Worm (Caenorhabditis elegans) whole organism, L1 larva: ENCODE data around the gene srt-36.
"Not testable (repeated sequence)": the region's sequence is repeated elsewhere in the genome, so short reads cannot be mapped to it uniquely, and the experiment has no call there.

Source experiments
- C04F5.9 ChIP-seq: sonication (generic microtip); optimal IDR thresholded peaks from 2 replicates; lab custom pipeline; 2016; ENCODE audit warnings: missing genetic modification characterization, missing compliant biosample characterization
- C16A3.4 ChIP-seq: fragments of 150-350 bp; optimal IDR thresholded peaks from 2 replicates; lab custom pipeline; 2014; ENCODE audit warnings: missing biosample characterization, missing genetic modification characterization
- C34B4.2 ChIP-seq: sonication (generic microtip); optimal IDR thresholded peaks from 2 replicates; lab custom pipeline; 2017; ENCODE audit warnings: mild to moderate bottlenecking, missing genetic modification characterization, missing compliant biosample characterization
- alr-1 ChIP-seq: fragments of 200-800 bp; sonication (Bioruptor generic); optimal IDR thresholded peaks from 2 replicates; lab custom pipeline; 2018; ENCODE audit warnings: borderline replicate concordance, mild to moderate bottlenecking, missing genetic modification characterization, missing compliant biosample characterization
- blmp-1 ChIP-seq: fragments of 150-350 bp; optimal IDR thresholded peaks from 2 replicates; lab custom pipeline; 2014; ENCODE audit warnings: missing biosample characterization, missing genetic modification characterization
- ceh-8 ChIP-seq: fragments of 200-800 bp; sonication (Bioruptor generic); optimal IDR thresholded peaks from 2 replicates; lab custom pipeline; 2018; ENCODE audit warnings: mild to moderate bottlenecking, missing genetic modification characterization, moderate library complexity, missing compliant biosample characterization
- ceh-90 ChIP-seq: sonication (generic microtip); optimal IDR thresholded peaks from 2 replicates; lab custom pipeline; 2016; ENCODE audit warnings: missing genetic modification characterization, missing compliant biosample characterization
- dsc-1 ChIP-seq: sonication (generic microtip); optimal IDR thresholded peaks from 2 replicates; lab custom pipeline; 2016; ENCODE audit warnings: mild to moderate bottlenecking, missing genetic modification characterization, missing compliant biosample characterization
- efl-1 ChIP-seq, 4 experiments: fragments of 150-350 bp; optimal IDR thresholded peaks in 3 of 4; peaks in 1 of 4; 1 replicate in 1 of 4; 2 replicates in 3 of 4; lab custom pipeline; 2014; ENCODE audit warnings: missing biosample characterization in 2 of 4, missing genetic modification characterization in 2 of 4, missing genetic modification reagents in 2 of 4
- ets-5 ChIP-seq: fragments of 200-800 bp; sonication (Bioruptor generic); IDR thresholded peaks from 2 replicates; pipeline ENCODE4 v1.3.6; 2022; ENCODE audit warnings: missing genetic modification characterization, missing compliant biosample characterization
- fos-1 ChIP-seq: fragments of 150-350 bp; optimal IDR thresholded peaks from 2 replicates; lab custom pipeline; 2014; ENCODE audit warnings: missing biosample characterization, missing genetic modification characterization
- lin-13 ChIP-seq: fragments of 150-350 bp; optimal IDR thresholded peaks from 2 replicates; lab custom pipeline; 2014; ENCODE audit warnings: missing biosample characterization, missing genetic modification reagents, missing genetic modification characterization
- lin-14 ChIP-seq: fragments of 200-800 bp; sonication (Bioruptor generic); optimal IDR thresholded peaks from 2 replicates; lab custom pipeline; 2018; ENCODE audit warnings: mild to moderate bottlenecking, missing genetic modification characterization, moderate library complexity, missing compliant biosample characterization
- lin-15B ChIP-seq: fragments of 150-350 bp; sonication (generic microtip); optimal IDR thresholded peaks from 3 replicates; lab custom pipeline; 2014; ENCODE audit warnings: missing biosample characterization, missing genetic modification characterization
- mdl-1 ChIP-seq, 2 experiments: fragments of 150-350 bp; optimal IDR thresholded peaks; 2 replicates each; lab custom pipeline; 2014 to 2017; ENCODE audit warnings: missing biosample characterization in 2 of 2, missing genetic modification characterization in 2 of 2, inconsistent platforms in 1 of 2
- mef-2 ChIP-seq: fragments of 150-350 bp; optimal IDR thresholded peaks from 2 replicates; lab custom pipeline; 2014; ENCODE audit warnings: missing biosample characterization, missing genetic modification characterization
- nhr-71 ChIP-seq: sonication (generic microtip); optimal IDR thresholded peaks from 2 replicates; lab custom pipeline; 2016; ENCODE audit warnings: mild to moderate bottlenecking, missing genetic modification characterization, moderate library complexity, missing compliant biosample characterization
- nhr-76 ChIP-seq: sonication (generic microtip); optimal IDR thresholded peaks from 2 replicates; lab custom pipeline; 2017; ENCODE audit warnings: missing biosample characterization, missing genetic modification characterization
- nhr-85 ChIP-seq: sonication (generic microtip); peaks from one replicate; lab custom pipeline; 2016; ENCODE audit warnings: missing genetic modification characterization, inconsistent platforms, missing compliant biosample characterization
- nhr-90 ChIP-seq: sonication (generic microtip); optimal IDR thresholded peaks from 2 replicates; lab custom pipeline; 2016; ENCODE audit warnings: mild to moderate bottlenecking, missing genetic modification characterization, missing compliant biosample characterization; ENCODE audit not compliant: poor library complexity
- pag-3 ChIP-seq: sonication (generic microtip); optimal IDR thresholded peaks from 2 replicates; lab custom pipeline; 2017; ENCODE audit warnings: missing genetic modification characterization, mild to moderate bottlenecking, missing compliant biosample characterization, antibody characterized with exemption, borderline replicate concordance; ENCODE audit not compliant: insufficient read depth
- snpc-4 ChIP-seq: fragments of 150-350 bp; optimal IDR thresholded peaks from 2 replicates; lab custom pipeline; 2014; ENCODE audit warnings: missing biosample characterization, missing genetic modification characterization
- swsn-7 ChIP-seq: sonication (generic microtip); optimal IDR thresholded peaks from 2 replicates; lab custom pipeline; 2016; ENCODE audit warnings: missing genetic modification characterization, missing compliant biosample characterization
- tbx-2 ChIP-seq: sonication (generic microtip); optimal IDR thresholded peaks from 2 replicates; lab custom pipeline; 2016; ENCODE audit warnings: missing genetic modification characterization, missing compliant biosample characterization
- tlp-1 ChIP-seq: fragments of 150-350 bp; optimal IDR thresholded peaks from 2 replicates; lab custom pipeline; 2014; ENCODE audit warnings: missing biosample characterization, missing genetic modification characterization
- unc-130 ChIP-seq: fragments of 150-350 bp; optimal IDR thresholded peaks from 2 replicates; lab custom pipeline; 2017; ENCODE audit warnings: missing biosample characterization, missing genetic modification characterization, inconsistent platforms
- unc-30 ChIP-seq: sonication (generic microtip); optimal IDR thresholded peaks from 2 replicates; lab custom pipeline; 2017; ENCODE audit warnings: missing biosample characterization, missing genetic modification characterization
- unc-62 ChIP-seq: fragments of 150-350 bp; optimal IDR thresholded peaks from 2 replicates; lab custom pipeline; 2014; ENCODE audit warnings: missing biosample characterization, missing genetic modification reagents, missing genetic modification characterization
- vab-15 ChIP-seq: sonication (generic microtip); optimal IDR thresholded peaks from 2 replicates; lab custom pipeline; 2017; ENCODE audit warnings: missing genotype, mild to moderate bottlenecking, missing genetic modification characterization, missing compliant biosample characterization
- zag-1 ChIP-seq: fragments of 150-350 bp; optimal IDR thresholded peaks from 2 replicates; lab custom pipeline; 2014; ENCODE audit warnings: missing biosample characterization, missing genetic modification characterization
- zip-4 ChIP-seq: fragments of 200-800 bp; sonication (Bioruptor generic); optimal IDR thresholded peaks from 2 replicates; lab custom pipeline; 2018; ENCODE audit warnings: mild to moderate bottlenecking, missing genetic modification characterization, moderate library complexity, missing compliant biosample characterization
- ztf-4 ChIP-seq: fragments of 150-350 bp; optimal IDR thresholded peaks from 2 replicates; lab custom pipeline; 2014; ENCODE audit warnings: missing biosample characterization, missing genetic modification characterization

Gene srt-36

DNA sequence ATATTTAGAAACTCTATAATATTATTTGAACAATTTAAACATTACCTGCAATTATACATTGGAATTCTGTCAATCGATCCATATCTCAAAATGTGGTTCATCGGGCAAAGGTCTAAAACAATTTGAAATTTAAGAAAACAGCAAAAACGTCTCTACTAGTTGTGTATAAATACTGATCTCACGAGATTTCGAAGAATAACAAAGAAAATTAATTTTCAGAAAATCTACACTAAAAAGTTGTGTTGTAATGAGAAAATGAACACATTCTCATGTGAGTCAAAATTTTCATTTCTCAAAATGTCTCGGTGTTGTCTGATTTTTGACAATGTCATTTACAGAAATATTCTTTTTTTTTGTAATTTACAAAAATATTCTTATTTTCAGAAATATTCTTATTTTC, at the start of gene srt-36:
Gene srt-36 (minus strand): TSS at position 101 of the 400 bp plus-strand sequence.
- not testable (repeated sequence) for TF ChIP-seq zip-4 (GFP tag; lab: Kevin White, UChicago); blmp-1 (tag; lab: Kevin White, UChicago); nhr-85 (tag; lab: Kevin White, UChicago)

DNA sequence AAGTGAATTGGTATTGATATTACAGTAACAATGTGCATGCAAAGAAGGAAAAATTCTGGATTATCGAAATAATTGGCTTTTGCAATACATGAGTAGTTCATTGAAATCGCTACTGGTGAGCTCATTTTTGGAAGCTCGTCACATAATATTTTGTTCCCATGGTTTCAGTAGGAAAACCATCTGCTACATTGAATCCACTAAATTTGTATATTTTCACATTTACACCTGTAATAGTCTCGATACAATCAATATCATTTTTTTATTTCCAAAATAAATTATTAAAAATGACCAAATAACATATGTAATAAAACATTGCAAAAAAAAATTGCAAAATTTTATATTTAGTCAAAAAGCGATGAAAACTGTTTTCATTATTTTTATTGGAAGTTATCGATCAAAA, 46.9 kb upstream of the srt-36 start, which contains the start of gene srh-192:
Gene srh-192 (minus strand): TSS at position 101 of the 400 bp plus-strand sequence.
- no peak for TF ChIP-seq mdl-1 (tag; optimal IDR thresholded peaks at IDR 0.05; lab: Kevin White, UChicago)
- TF ChIP-seq efl-1 (optimal IDR thresholded peaks at IDR 0.05; lab: Kevin White, UChicago), result no peak
- TF ChIP-seq efl-1 (GFP tag; optimal IDR thresholded peaks at IDR 0.05 in 1 of 2; lab: Kevin White, UChicago), result no peak
- TF ChIP-seq snpc-4, result no peak
- no peak for TF ChIP-seq fos-1 (tag; lab: Kevin White, UChicago)
- TF ChIP-seq nhr-71 (tag; lab: Kevin White, UChicago), result no peak
- no peak for TF ChIP-seq blmp-1 (tag; lab: Kevin White, UChicago)
- TF ChIP-seq ets-5 (GFP tag; lab: Robert Waterston, UW), result no peak
- TF ChIP-seq pag-3 (tag; lab: Kevin White, UChicago), result no peak
- TF ChIP-seq ztf-4 (tag; lab: Kevin White, UChicago), result no peak
- TF ChIP-seq tbx-2, result no peak
- no peak for TF ChIP-seq tlp-1
- TF ChIP-seq vab-15 (tag; lab: Kevin White, UChicago), result no peak
- no peak for TF ChIP-seq nhr-85 (tag; lab: Kevin White, UChicago)
- no peak for TF ChIP-seq unc-130 (tag; lab: Kevin White, UChicago)
- TF ChIP-seq ceh-90 (tag; lab: Kevin White, UChicago), result no peak
- no peak for TF ChIP-seq alr-1 (tag; lab: Kevin White, UChicago)

ce11 chrV:4304240-4304639, 36.1 kb upstream of the srt-36 start:
- no peak for TF ChIP-seq C34B4.2
- no peak for TF ChIP-seq nhr-90 (tag; lab: Kevin White, UChicago)
- TF ChIP-seq swsn-7 (tag; lab: Kevin White, UChicago), result no peak
- TF ChIP-seq dsc-1 (tag; lab: Kevin White, UChicago), result no peak
- no peak for TF ChIP-seq blmp-1 (tag; lab: Kevin White, UChicago)
- TF ChIP-seq unc-62 (GFP tag; lab: Kevin White, UChicago), result no peak
- no peak for TF ChIP-seq mef-2 (tag; lab: Kevin White, UChicago)

DNA sequence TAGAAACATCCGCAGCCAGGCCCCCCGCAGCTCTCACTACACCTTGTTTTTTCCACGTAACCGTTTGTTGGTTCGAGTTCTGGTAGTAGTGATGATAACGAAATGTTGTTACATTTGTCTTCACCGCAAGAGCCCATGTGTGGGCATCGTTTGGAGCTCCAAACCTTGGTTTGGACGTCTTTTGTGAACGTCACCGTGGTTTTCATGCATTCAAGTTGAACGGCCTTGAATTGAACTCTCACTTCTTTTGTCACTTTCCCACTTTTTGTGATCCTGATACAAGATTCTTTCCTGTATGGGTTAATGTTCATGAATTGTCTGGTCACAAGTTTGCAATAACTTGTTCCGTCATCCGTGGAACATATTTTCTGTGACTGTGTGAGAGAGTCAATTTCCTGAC, 35.7 kb upstream of the srt-36 start:
- no peak for TF ChIP-seq lin-13
- no peak for TF ChIP-seq zip-4 (GFP tag; lab: Kevin White, UChicago)
- TF ChIP-seq pag-3 (tag; lab: Kevin White, UChicago), result no peak
- TF ChIP-seq alr-1 (tag; lab: Kevin White, UChicago), result no peak
- no peak for TF ChIP-seq ets-5 (GFP tag; lab: Robert Waterston, UW)
- no peak for TF ChIP-seq lin-15B (tag; lab: Kevin White, UChicago)

- TF ChIP-seq C16A3.4 (tag; lab: Kevin White, UChicago) (no peak), ceh-90 (tag; lab: Kevin White, UChicago) (no peak)
- TF ChIP-seq, all 84 proteins: peak for 0
These were observed 34.7 kb upstream of the srt-36 start for ce11 chrV:4302842-4303241.

DNA sequence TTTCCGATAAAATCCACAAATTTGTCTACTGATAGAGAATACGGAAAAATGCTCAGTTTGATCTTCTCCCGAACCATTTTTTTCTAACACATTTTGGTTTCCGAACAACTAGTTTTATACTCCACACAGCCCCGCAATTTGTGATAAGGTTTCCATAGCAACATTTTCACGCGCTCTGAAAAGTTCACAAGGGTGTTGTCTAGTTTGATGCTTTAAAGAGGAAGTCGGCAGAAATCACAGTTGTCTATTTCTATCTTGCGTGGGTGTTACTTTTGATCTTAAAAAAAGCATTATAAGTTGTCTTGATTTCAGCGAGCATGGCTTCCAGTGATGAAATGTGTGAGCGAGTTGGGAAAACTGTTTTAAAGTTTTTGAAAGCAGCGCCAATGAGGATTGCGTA, 31.6 kb upstream of the srt-36 start, which contains the start of gene ZC132.3:
Gene ZC132.3 (minus strand): TSS at position 101 of the 400 bp plus-strand sequence.
- TF ChIP-seq unc-62 (GFP tag; lab: Kevin White, UChicago), result no peak
- no peak for TF ChIP-seq zag-1 (tag; lab: Kevin White, UChicago)
- TF ChIP-seq lin-14, result no peak
- TF ChIP-seq blmp-1 (tag; lab: Kevin White, UChicago), result no peak
- TF ChIP-seq ceh-8, result no peak
- no peak for TF ChIP-seq zip-4 (GFP tag; lab: Kevin White, UChicago)
- no peak for TF ChIP-seq nhr-76
- no peak for TF ChIP-seq dsc-1 (tag; lab: Kevin White, UChicago)
- TF ChIP-seq C04F5.9 (tag; lab: Kevin White, UChicago), result no peak
- no peak for TF ChIP-seq alr-1 (tag; lab: Kevin White, UChicago)
- no peak for TF ChIP-seq unc-30 (tag; lab: Kevin White, UChicago)
- no peak for TF ChIP-seq mef-2 (tag; lab: Kevin White, UChicago)
- no peak for TF ChIP-seq snpc-4
- TF ChIP-seq, all 84 proteins: peak for 0
